Worm (Caenorhabditis elegans): ENCODE data around the gene fip-3.

fip-3 gene

ce11 chrIII:8555682-8556081 is 33.6 kb downstream of the fip-3 start:
- TF ChIP-seq hlh-13 (GFP tag; optimal IDR thresholded peaks at IDR 0.05), result no peak
- no peak for TF ChIP-seq K09A11.1 (tag; optimal IDR thresholded peaks at IDR 0.05; ENCODE audit: insufficient read depth)
- no peak for TF ChIP-seq hlh-8 (tag; optimal IDR thresholded peaks at IDR 0.05)
- TF ChIP-seq unc-42 (tag; optimal IDR thresholded peaks at IDR 0.05), result no peak
- TF ChIP-seq fkh-6 (tag; optimal IDR thresholded peaks at IDR 0.05), result no peak
- TF ChIP-seq elt-2 (tag; optimal IDR thresholded peaks at IDR 0.05), result no peak
- TF ChIP-seq hlh-6 (tag; optimal IDR thresholded peaks at IDR 0.05), result no peak
- no peak for TF ChIP-seq K02D7.2 (tag; optimal IDR thresholded peaks at IDR 0.05)

DNA sequence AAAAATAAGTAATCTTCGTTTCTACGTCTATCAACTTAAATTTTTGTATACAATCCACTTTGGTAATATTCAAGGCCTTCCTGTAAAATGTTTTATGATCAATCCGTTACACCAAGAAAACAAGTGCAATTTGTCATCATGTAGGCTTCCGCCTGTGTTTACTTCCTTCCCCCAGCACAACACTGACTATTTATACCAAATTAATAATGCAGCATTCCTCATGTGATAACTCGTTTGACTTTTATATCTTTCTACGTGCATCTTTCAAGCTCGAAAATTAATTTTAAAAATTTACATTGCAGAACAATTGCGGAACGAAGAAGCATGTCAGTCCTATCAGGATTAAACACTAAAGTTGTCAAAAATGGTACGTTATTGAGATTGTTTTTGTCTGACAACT is 34.8 kb downstream of the fip-3 start, which contains the start of gene gsto-2:
Gene gsto-2 (plus strand): TSS at position 301 of the 400 bp plus-strand sequence.
- TF ChIP-seq nhr-232 (tag; optimal IDR thresholded peaks at IDR 0.05) (no peak), fkh-10 (GFP tag; optimal IDR thresholded peaks at IDR 0.05) (no peak), ahr-1 (tag; optimal IDR thresholded peaks at IDR 0.05) (no peak), hlh-8 (tag; optimal IDR thresholded peaks at IDR 0.05) (no peak), ceh-22 (tag; optimal IDR thresholded peaks at IDR 0.05) (no peak), gmeb-2 (tag; optimal IDR thresholded peaks at IDR 0.05) (no peak), ceh-18 (tag; optimal IDR thresholded peaks at IDR 0.05) (no peak), unc-86 (tag; optimal IDR thresholded peaks at IDR 0.05) (no peak), ceh-19 (GFP tag; optimal IDR thresholded peaks at IDR 0.05) (no peak), dmd-4 (tag; optimal IDR thresholded peaks at IDR 0.05; ENCODE audit: borderline replicate concordance) (no peak), C08G9.2 (tag; optimal IDR thresholded peaks at IDR 0.05) (no peak)

DNA sequence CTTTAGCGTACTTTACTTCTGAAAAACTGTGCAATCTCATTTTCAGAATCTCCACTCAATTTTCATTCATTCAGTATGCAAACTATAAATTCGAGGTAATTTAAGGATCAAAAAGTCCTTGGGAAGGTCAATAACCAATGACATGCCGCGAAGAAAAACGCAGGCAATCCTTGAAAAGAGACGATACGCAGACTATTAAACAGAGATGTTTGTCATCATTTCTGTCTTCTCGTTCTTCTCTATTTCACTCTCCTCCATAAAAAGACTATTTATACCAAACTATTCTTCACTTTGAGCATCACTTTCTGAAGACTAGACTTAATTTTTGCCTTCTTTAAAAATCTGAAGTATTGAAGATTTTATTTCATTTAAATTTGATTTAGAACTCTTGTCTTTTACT is 37.2 kb downstream of the fip-3 start, which contains the start of gene C02D5.4:
Gene C02D5.4 (plus strand): TSS at position 41 of the 400 bp plus-strand sequence.
- TF ChIP-seq gmeb-2 (tag; optimal IDR thresholded peaks at IDR 0.05) (no peak), ahr-1 (tag; optimal IDR thresholded peaks at IDR 0.05) (no peak), sox-2 (GFP tag; IDR thresholded peaks at IDR 0.05) (no peak), ceh-24 (tag; optimal IDR thresholded peaks at IDR 0.05) (no peak), pha-2 (tag; optimal IDR thresholded peaks at IDR 0.05) (no peak)

- no peak for TF ChIP-seq nfya-1 (tag; optimal IDR thresholded peaks at IDR 0.05)
- no peak for TF ChIP-seq pha-2 (tag; optimal IDR thresholded peaks at IDR 0.05)
- TF ChIP-seq madf-2 (tag; optimal IDR thresholded peaks at IDR 0.05), result no peak
Measured at ce11 chrIII:8551705-8552104, 37.6 kb downstream of the fip-3 start.

- no peak for TF ChIP-seq gmeb-2 (tag; optimal IDR thresholded peaks at IDR 0.05)
- no peak for TF ChIP-seq tbx-7 (tag; optimal IDR thresholded peaks at IDR 0.05)
- TF ChIP-seq rnt-1 (tag; optimal IDR thresholded peaks at IDR 0.05), result no peak
- no peak for TF ChIP-seq elt-4 (tag; optimal IDR thresholded peaks at IDR 0.05)
- TF ChIP-seq nfya-1 (tag; optimal IDR thresholded peaks at IDR 0.05), result no peak
- TF ChIP-seq ceh-14 (tag; optimal IDR thresholded peaks at IDR 0.05), result no peak
- no peak for TF ChIP-seq pax-1 (tag; optimal IDR thresholded peaks at IDR 0.05)
- TF ChIP-seq hlh-15 (tag; optimal IDR thresholded peaks at IDR 0.05), result no peak
- TF ChIP-seq fax-1 (tag; optimal IDR thresholded peaks at IDR 0.05), result no peak
- TF ChIP-seq pha-2 (tag; optimal IDR thresholded peaks at IDR 0.05), result no peak
- no peak for TF ChIP-seq C08G9.2 (tag; optimal IDR thresholded peaks at IDR 0.05)
- TF ChIP-seq ceh-22 (tag; optimal IDR thresholded peaks at IDR 0.05), result no peak
- TF ChIP-seq ref-2 (tag; optimal IDR thresholded peaks at IDR 0.05), result no peak
- no peak for TF ChIP-seq ceh-2 (tag; optimal IDR thresholded peaks at IDR 0.05)
- no peak for TF ChIP-seq lin-11 (tag; optimal IDR thresholded peaks at IDR 0.05)
- TF ChIP-seq ztf-16 (tag; optimal IDR thresholded peaks at IDR 0.05), result no peak
- no peak for TF ChIP-seq eyg-1 (tag; optimal IDR thresholded peaks at IDR 0.05)
- no peak for TF ChIP-seq mec-3 (tag; optimal IDR thresholded peaks at IDR 0.05; ENCODE audit: borderline replicate concordance)
Measured at ce11 chrIII:8545515-8545914, 43.8 kb downstream of the fip-3 start, which contains the start of gene ZC21.6. TSS of gene ZC21.6 (minus strand) at chrIII:8545615.

Data from whole organism, late embryonic.